Worm (Caenorhabditis elegans) whole organism, early embryonic: ENCODE results near the gene Y116A8C.25.

Experiments used
- B0310.2 ChIP-seq: sonication (generic microtip); optimal IDR thresholded peaks from 2 replicates; lab custom pipeline; 2016; ENCODE audit warnings: mild to moderate bottlenecking, missing genetic modification characterization, missing compliant biosample characterization
- F13C5.2 ChIP-seq: sonication (generic microtip); optimal IDR thresholded peaks from 2 replicates; lab custom pipeline; 2017; ENCODE audit warnings: mild to moderate bottlenecking, missing genetic modification characterization, inconsistent platforms, missing compliant biosample characterization
- aly-1 ChIP-seq: sonication (generic microtip); optimal IDR thresholded peaks from 2 replicates; lab custom pipeline; 2016; ENCODE audit warnings: missing genetic modification characterization, missing compliant biosample characterization
- ama-1 ChIP-seq: fragments of 150-350 bp; optimal IDR thresholded peaks from 2 replicates; lab custom pipeline; 2014
- ceh-13 ChIP-seq: fragments of 200-800 bp; sonication (Bioruptor generic); optimal IDR thresholded peaks from 2 replicates; lab custom pipeline; 2018; ENCODE audit warnings: mild to moderate bottlenecking, missing genetic modification characterization, missing compliant biosample characterization
- ceh-36 ChIP-seq: sonication (generic microtip); optimal IDR thresholded peaks from 2 replicates; lab custom pipeline; 2016; ENCODE audit warnings: missing genetic modification characterization, inconsistent platforms, missing compliant biosample characterization
- ets-7 ChIP-seq: sonication (generic microtip); optimal IDR thresholded peaks from 2 replicates; lab custom pipeline; 2016; ENCODE audit warnings: missing genotype, missing genetic modification characterization, missing compliant biosample characterization
- flt-1 ChIP-seq: fragments of 200-800 bp; sonication (Bioruptor generic); IDR thresholded peaks from 2 replicates; pipeline ENCODE4 v1.3.6; 2022; ENCODE audit warnings: missing genetic modification characterization, missing compliant biosample characterization
- hmbx-1 ChIP-seq: sonication (generic microtip); optimal IDR thresholded peaks from 2 replicates; lab custom pipeline; 2016; ENCODE audit warnings: mild to moderate bottlenecking, missing genetic modification characterization, missing compliant biosample characterization
- hmg-4 ChIP-seq: fragments of 200-800 bp; sonication (Bioruptor generic); optimal IDR thresholded peaks from 2 replicates; lab custom pipeline; 2018; ENCODE audit warnings: mild to moderate bottlenecking, missing genetic modification characterization, missing compliant biosample characterization
- hnd-1 ChIP-seq: sonication (generic microtip); optimal IDR thresholded peaks from 2 replicates; lab custom pipeline; 2016; ENCODE audit warnings: missing genetic modification characterization, missing compliant biosample characterization
- pes-1 ChIP-seq: fragments of 200-800 bp; sonication (Bioruptor generic); IDR thresholded peaks from 2 replicates; pipeline ENCODE4 v1.3.6; 2022; ENCODE audit warnings: missing genetic modification reagents, missing genetic modification characterization, missing compliant biosample characterization
- scrt-1 ChIP-seq: fragments of 200-800 bp; sonication (Bioruptor generic); IDR thresholded peaks from 2 replicates; pipeline ENCODE4 v1.3.6; 2022; ENCODE audit warnings: missing genetic modification characterization, missing compliant biosample characterization
- sea-1 ChIP-seq: fragments of 200-800 bp; sonication (Bioruptor generic); conservative IDR thresholded peaks from 2 replicates; pipeline ENCODE4 v1.3.6; 2022; ENCODE audit warnings: missing genetic modification characterization, missing compliant biosample characterization
- tbx-11 ChIP-seq: fragments of 200-800 bp; sonication (Bioruptor generic); IDR thresholded peaks from 2 replicates; pipeline ENCODE4 v1.3.6; 2022; ENCODE audit warnings: missing genetic modification characterization, missing compliant biosample characterization
- tbx-37 ChIP-seq: fragments of 200-800 bp; sonication (Bioruptor generic); conservative IDR thresholded peaks from 2 replicates; pipeline ENCODE4 v1.3.6; 2022; ENCODE audit warnings: missing genetic modification reagents, missing genetic modification characterization, missing compliant biosample characterization
- tra-4 ChIP-seq: sonication (generic microtip); optimal IDR thresholded peaks from 2 replicates; lab custom pipeline; 2017; ENCODE audit warnings: missing genetic modification characterization, missing compliant biosample characterization

Y116A8C.25 gene

ce11 chrIV:17078649-17079048 is at the start of gene Y116A8C.25:
TSS of gene Y116A8C.25 (minus strand) at chrIV:17078749.
- no peak for TF ChIP-seq hnd-1
- no peak for TF ChIP-seq ceh-13
- no peak for TF ChIP-seq flt-1 (GFP tag; lab: Robert Waterston, UW)
- TF ChIP-seq ets-7: no peak
- no peak for TF ChIP-seq hmbx-1 (tag; lab: Kevin White, UChicago)
- no peak for TF ChIP-seq scrt-1 (GFP tag; lab: Robert Waterston, UW)
- TF ChIP-seq tbx-37 (GFP tag; lab: Robert Waterston, UW): no peak
- no peak for TF ChIP-seq ama-1
- no peak for TF ChIP-seq pes-1 (GFP tag; lab: Robert Waterston, UW)
- TF ChIP-seq tra-4 (tag; lab: Kevin White, UChicago): no peak

DNA sequence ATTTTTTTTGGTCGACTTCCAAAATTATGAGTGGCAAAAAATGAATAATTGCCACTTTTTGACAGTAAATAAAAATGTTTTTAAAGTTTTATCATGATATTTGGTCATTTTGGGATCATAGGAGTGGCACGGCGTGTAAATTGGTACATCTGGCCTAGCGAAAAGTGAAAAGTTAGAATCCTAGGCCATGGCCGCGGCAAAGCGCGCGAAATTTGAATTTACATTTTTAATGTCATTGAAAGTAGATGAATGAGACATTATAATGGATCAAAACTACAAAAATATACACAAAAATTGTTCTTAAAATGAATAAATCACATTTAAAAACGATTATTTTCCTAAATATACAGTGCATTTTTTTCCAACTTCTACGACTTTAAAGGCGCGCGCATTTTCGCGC is 48.0 kb upstream of the Y116A8C.25 start:
- TF ChIP-seq ama-1: no peak
- no peak for TF ChIP-seq ets-7
- TF ChIP-seq aly-1: no peak
- no peak for TF ChIP-seq B0310.2 (tag; lab: Kevin White, UChicago)
- no peak; the same call in 1 of the 2 replicates for TF ChIP-seq tbx-37 (GFP tag; lab: Robert Waterston, UW)
- TF ChIP-seq tra-4 (tag; lab: Kevin White, UChicago): no peak
- no peak for TF ChIP-seq sea-1
- TF ChIP-seq ceh-36 (tag; lab: Kevin White, UChicago): no peak
- no peak for TF ChIP-seq F13C5.2
- TF ChIP-seq hmg-4 (GFP tag; lab: Kevin White, UChicago): no peak
- TF ChIP-seq ceh-13: no peak
- TF ChIP-seq flt-1 (GFP tag; lab: Robert Waterston, UW): no peak
- no peak for TF ChIP-seq pes-1 (GFP tag; lab: Robert Waterston, UW)
- TF ChIP-seq hmbx-1 (tag; lab: Kevin White, UChicago): no peak

DNA sequence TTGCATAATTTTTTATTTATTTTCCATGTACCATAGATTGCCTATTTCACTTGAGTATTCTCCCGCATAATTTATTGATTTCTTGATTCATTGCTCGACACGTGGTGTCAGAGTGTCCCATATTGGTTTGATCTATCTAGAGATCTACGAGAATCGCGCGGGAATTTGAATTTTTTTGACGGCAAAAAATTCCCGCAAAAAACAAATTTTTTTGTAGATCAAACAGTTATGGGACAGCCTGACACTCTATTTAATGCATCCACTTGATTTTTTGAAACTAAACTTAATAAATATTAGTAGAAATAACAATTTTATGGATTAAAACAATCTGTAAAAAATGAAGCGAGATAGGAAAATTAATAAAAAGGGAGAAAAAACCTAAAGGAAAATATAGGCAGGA is 47.4 kb upstream of the Y116A8C.25 start:
- TF ChIP-seq sea-1 (no peak), B0310.2 (tag; lab: Kevin White, UChicago) (no peak), tbx-37 (GFP tag; lab: Robert Waterston, UW) (no peak), F13C5.2 (no peak), ceh-36 (tag; lab: Kevin White, UChicago) (no peak), ama-1 (no peak), hmg-4 (GFP tag; lab: Kevin White, UChicago) (no peak), tra-4 (tag; lab: Kevin White, UChicago) (no peak), hmbx-1 (tag; lab: Kevin White, UChicago) (no peak), pes-1 (GFP tag; lab: Robert Waterston, UW) (no peak), ceh-13 (no peak), scrt-1 (GFP tag; lab: Robert Waterston, UW) (no peak), ets-7 (no peak), hnd-1 (no peak), tbx-11 (GFP tag; lab: Robert Waterston, UW) (no peak), aly-1 (no peak)

ce11 chrIV:17121058-17121773 is 42.7 kb upstream of the Y116A8C.25 start:
- TF ChIP-seq ceh-36 (tag; lab: Kevin White, UChicago) (no peak), ama-1 (no peak)

- TF ChIP-seq pes-1 (GFP tag; lab: Robert Waterston, UW): no peak
- TF ChIP-seq ets-7: no peak
- no peak for TF ChIP-seq tbx-37 (GFP tag; lab: Robert Waterston, UW)
- no peak for TF ChIP-seq tra-4 (tag; lab: Kevin White, UChicago)
- TF ChIP-seq flt-1 (GFP tag; lab: Robert Waterston, UW): no peak
- no peak for TF ChIP-seq aly-1
- no peak for TF ChIP-seq hnd-1
- TF ChIP-seq ceh-13: no peak
- TF ChIP-seq tbx-11 (GFP tag; lab: Robert Waterston, UW): no peak
- no peak for TF ChIP-seq hmbx-1 (tag; lab: Kevin White, UChicago)
- TF ChIP-seq ama-1: no peak
- no peak for TF ChIP-seq ceh-36 (tag; lab: Kevin White, UChicago)
- no peak for TF ChIP-seq F13C5.2
- no peak for TF ChIP-seq sea-1
- TF ChIP-seq B0310.2 (tag; lab: Kevin White, UChicago): no peak
Observed at ce11 chrIV:17118987-17119732, 40.6 kb upstream of the Y116A8C.25 start, which contains the start of gene itsn-1. TSS of gene itsn-1 (plus strand) at chrIV:17119682.

ce11 chrIV:17118585-17118984 is 40.0 kb upstream of the Y116A8C.25 start, which contains the start of gene uaf-2:
TSS of gene uaf-2 (minus strand) at chrIV:17118767.
- TF ChIP-seq tbx-11 (GFP tag; lab: Robert Waterston, UW): no peak
- TF ChIP-seq tra-4 (tag; lab: Kevin White, UChicago): no peak
- no peak for TF ChIP-seq tbx-37 (GFP tag; lab: Robert Waterston, UW)
- no peak for TF ChIP-seq hmbx-1 (tag; lab: Kevin White, UChicago)
- TF ChIP-seq scrt-1 (GFP tag; lab: Robert Waterston, UW): no peak
- no peak for TF ChIP-seq hnd-1
- no peak for TF ChIP-seq ets-7
- TF ChIP-seq sea-1: no peak
- no peak for TF ChIP-seq ceh-36 (tag; lab: Kevin White, UChicago)
- no peak for TF ChIP-seq hmg-4 (GFP tag; lab: Kevin White, UChicago)
- TF ChIP-seq F13C5.2: no peak
- TF ChIP-seq ceh-13: no peak

- no peak for TF ChIP-seq tbx-11 (GFP tag; lab: Robert Waterston, UW)
- TF ChIP-seq pes-1 (GFP tag; lab: Robert Waterston, UW): 0 out of 2 replicates have a peak, but pooled peaks have one; percentile 23
- no peak for TF ChIP-seq aly-1
- TF ChIP-seq ceh-13: no peak
Observed at ce11 chrIV:17116821-17117220, 38.3 kb upstream of the Y116A8C.25 start.
